Fruit fly (Drosophila melanogaster) whole organism, embryonic: Measurements from ENCODE around the gene Shc.

Experiments
- Atf3 ChIP-seq: fragments of 200-800 bp; sonication (Bioruptor generic); optimal IDR thresholded peaks from 3 replicates; lab custom pipeline; 2016; ENCODE audit warnings: missing biosample characterization, missing genetic modification characterization
- Bdp1 ChIP-seq: fragments of 200-800 bp; sonication (Bioruptor generic); optimal IDR thresholded peaks from 3 replicates; lab custom pipeline; 2016; ENCODE audit warnings: missing biosample characterization, missing genetic modification characterization
- Bgb ChIP-seq: fragments of 200-800 bp; sonication (Bioruptor generic); IDR thresholded peaks from 2 replicates; pipeline ENCODE4 v1.3.6; 2022; ENCODE audit warnings: missing biosample characterization, missing genetic modification characterization; ENCODE audit not compliant: partially characterized antibody
- Blimp-1 ChIP-seq: fragments of 200-800 bp; sonication (Bioruptor generic); optimal IDR thresholded peaks from 3 replicates; lab custom pipeline; 2018; ENCODE audit warnings: missing biosample characterization, missing genetic modification characterization, mild to moderate bottlenecking, moderate library complexity, missing genetic modification reagents
- CG1024 ChIP-seq: fragments of 200-800 bp; sonication (Bioruptor generic); IDR thresholded peaks from 2 replicates; pipeline ENCODE4 v1.3.6; 2022; ENCODE audit warnings: missing biosample characterization, missing genetic modification characterization
- CG10274 ChIP-seq: fragments of 200-800 bp; sonication (Bioruptor generic); optimal IDR thresholded peaks from 3 replicates; lab custom pipeline; 2017; ENCODE audit warnings: missing biosample characterization, mild to moderate bottlenecking, missing genetic modification characterization
- CG12104 ChIP-seq: fragments of 200-800 bp; sonication (Bioruptor generic); optimal IDR thresholded peaks from 3 replicates; lab custom pipeline; 2016; ENCODE audit warnings: missing biosample characterization, missing genetic modification characterization
- CG12155 ChIP-seq: fragments of 200-800 bp; sonication (Bioruptor generic); optimal IDR thresholded peaks from 3 replicates; lab custom pipeline; 2016; ENCODE audit warnings: missing biosample characterization, missing genetic modification characterization
- CG14860 ChIP-seq: fragments of 200-800 bp; sonication (Bioruptor generic); IDR thresholded peaks from 3 replicates; pipeline ENCODE4 v1.3.6; 2022; ENCODE audit warnings: missing biosample characterization, missing genetic modification characterization; ENCODE audit not compliant: partially characterized antibody
- CG15073 ChIP-seq: fragments of 200-800 bp; sonication (Bioruptor generic); optimal IDR thresholded peaks from 2 replicates; lab custom pipeline; 2016; ENCODE audit warnings: missing biosample characterization, missing genetic modification characterization
- CG15479 ChIP-seq: fragments of 200-800 bp; sonication (Bioruptor generic); optimal IDR thresholded peaks from 3 replicates; lab custom pipeline; 2019; ENCODE audit warnings: missing biosample characterization, mild to moderate bottlenecking, missing genetic modification characterization, moderate library complexity
- CG16815 ChIP-seq: fragments of 200-800 bp; sonication (Bioruptor generic); optimal IDR thresholded peaks from 3 replicates; lab custom pipeline; 2017; ENCODE audit warnings: missing biosample characterization, mild to moderate bottlenecking, missing genetic modification characterization
- CG2712 ChIP-seq: fragments of 200-800 bp; optimal IDR thresholded peaks from 3 replicates; lab custom pipeline; 2019; ENCODE audit warnings: missing biosample characterization, mild to moderate bottlenecking, missing genetic modification characterization, moderate library complexity
- CG4360 ChIP-seq: fragments of 200-800 bp; sonication (Bioruptor generic); IDR thresholded peaks from 2 replicates; pipeline ENCODE4 v1.3.6; 2022; ENCODE audit warnings: missing biosample characterization, missing genetic modification characterization
- CG6689 ChIP-seq: fragments of 200-800 bp; sonication (Bioruptor generic); IDR thresholded peaks from 2 replicates; pipeline ENCODE4 v1.3.6; 2022; ENCODE audit warnings: missing biosample characterization, missing genetic modification characterization
- CG6854 ChIP-seq: fragments of 200-800 bp; sonication (Bioruptor generic); optimal IDR thresholded peaks from 3 replicates; lab custom pipeline; 2017; ENCODE audit warnings: missing biosample characterization, mild to moderate bottlenecking, missing genetic modification characterization
- CG7745 ChIP-seq: fragments of 200-800 bp; sonication (Bioruptor generic); optimal IDR thresholded peaks from 2 replicates; lab custom pipeline; 2018; ENCODE audit warnings: missing biosample characterization, mild to moderate bottlenecking, missing genetic modification characterization, moderate library complexity
- CG8478 ChIP-seq: fragments of >200 bp; optimal IDR thresholded peaks from 2 replicates; lab custom pipeline; 2018
- CG8765 ChIP-seq: fragments of 200-800 bp; sonication (Bioruptor generic); IDR thresholded peaks from 2 replicates; pipeline ENCODE4 v1.3.6; 2022; ENCODE audit warnings: missing biosample characterization, missing genetic modification characterization
- Dref ChIP-seq: fragments of 200-800 bp; sonication (Bioruptor generic); IDR thresholded peaks from 2 replicates; pipeline ENCODE4 v1.3.6; 2022; ENCODE audit warnings: missing biosample characterization, missing genetic modification characterization
- Drgx ChIP-seq: fragments of 200-800 bp; sonication (Bioruptor generic); IDR thresholded peaks from 2 replicates; pipeline ENCODE4 v1.3.6; 2022; ENCODE audit warnings: missing biosample characterization, missing genetic modification characterization
- Ets65A ChIP-seq: fragments of 200-800 bp; sonication (Bioruptor generic); peaks from one replicate; lab custom pipeline; 2016; ENCODE audit warnings: missing biosample characterization, missing genetic modification characterization
- Ets97D ChIP-seq: fragments of 200-800 bp; sonication (Bioruptor generic); optimal IDR thresholded peaks from 3 replicates; lab custom pipeline; 2016; ENCODE audit warnings: missing biosample characterization, missing genetic modification characterization
- Gsc ChIP-seq: fragments of 200-800 bp; sonication (Bioruptor generic); IDR thresholded peaks from 2 replicates; pipeline ENCODE4 v1.3.6; 2022; ENCODE audit warnings: missing biosample characterization, missing genetic modification characterization
- HmgZ ChIP-seq: fragments of 200-800 bp; sonication (Bioruptor generic); optimal IDR thresholded peaks from 2 replicates; lab custom pipeline; 2018; ENCODE audit warnings: missing biosample characterization, mild to moderate bottlenecking, missing genetic modification characterization
- MESR4 ChIP-seq: fragments of 200-800 bp; sonication (Bioruptor generic); optimal IDR thresholded peaks from 2 replicates; lab custom pipeline; 2018; ENCODE audit warnings: missing biosample characterization, mild to moderate bottlenecking, missing genetic modification characterization, moderate library complexity
- Myb ChIP-seq: fragments of 200-800 bp; sonication (Bioruptor generic); optimal IDR thresholded peaks from 2 replicates; lab custom pipeline; 2016; ENCODE audit warnings: missing biosample characterization, missing genetic modification characterization
- Nf-YB ChIP-seq: fragments of 200-800 bp; sonication (Bioruptor generic); optimal IDR thresholded peaks from 3 replicates; lab custom pipeline; 2019; ENCODE audit warnings: missing biosample characterization, mild to moderate bottlenecking, missing genetic modification characterization, moderate library complexity
- Ravus ChIP-seq: fragments of 200-800 bp; sonication (Bioruptor generic); IDR thresholded peaks from 2 replicates; pipeline ENCODE4 v1.3.6; 2022; ENCODE audit warnings: missing biosample characterization, missing genetic modification characterization
- Rfx ChIP-seq: fragments of 200-800 bp; sonication (Bioruptor generic); IDR thresholded peaks from 2 replicates; pipeline ENCODE4 v1.3.6; 2022; ENCODE audit warnings: missing biosample characterization, missing genetic modification characterization
- Scr ChIP-seq: fragments of 200-800 bp; sonication (Bioruptor generic); IDR thresholded peaks from 2 replicates; pipeline ENCODE4 v1.3.6; 2022; ENCODE audit warnings: missing biosample characterization, missing genetic modification characterization; ENCODE audit not compliant: partially characterized antibody
- Sox102F ChIP-seq: fragments of 200-800 bp; sonication (Bioruptor generic); optimal IDR thresholded peaks from 2 replicates; lab custom pipeline; 2018; ENCODE audit warnings: missing biosample characterization, mild to moderate bottlenecking, missing genetic modification characterization, moderate library complexity
- Taf1 ChIP-seq: fragments of 200-800 bp; sonication (Bioruptor generic); IDR thresholded peaks from 2 replicates; pipeline ENCODE4 v1.3.6; 2022; ENCODE audit warnings: missing biosample characterization, missing genetic modification characterization
- abd-A ChIP-seq: fragments of 200-800 bp; sonication (Bioruptor generic); optimal IDR thresholded peaks from 3 replicates; lab custom pipeline; 2019; ENCODE audit warnings: missing biosample characterization, mild to moderate bottlenecking, missing genetic modification characterization, moderate library complexity
- ara ChIP-seq: fragments of 200-800 bp; sonication (Bioruptor generic); IDR thresholded peaks from 2 replicates; pipeline ENCODE4 v1.3.6; 2022; ENCODE audit warnings: missing biosample characterization, missing genetic modification characterization
- ci ChIP-seq: fragments of 200-800 bp; sonication (Bioruptor generic); IDR thresholded peaks from 3 replicates; pipeline ENCODE4 v1.3.6; 2022; ENCODE audit warnings: missing biosample characterization, missing genetic modification characterization
- dm ChIP-seq: fragments of 200-800 bp; sonication (Bioruptor generic); optimal IDR thresholded peaks from 3 replicates; lab custom pipeline; 2016; ENCODE audit warnings: missing biosample characterization, missing genetic modification characterization
- emc ChIP-seq: fragments of 200-800 bp; sonication (Bioruptor generic); optimal IDR thresholded peaks from 2 replicates; lab custom pipeline; 2016; ENCODE audit warnings: missing biosample characterization, missing genetic modification characterization
- esg ChIP-seq: fragments of 200-800 bp; sonication (Bioruptor generic); conservative IDR thresholded peaks from 2 replicates; pipeline ENCODE4 v1.3.6; 2022; ENCODE audit warnings: missing biosample characterization, missing genetic modification characterization
- fru ChIP-seq: fragments of >200 bp; optimal IDR thresholded peaks from 2 replicates; lab custom pipeline; 2017
- hb ChIP-seq: fragments of 200-800 bp; sonication (Bioruptor generic); IDR thresholded peaks from 3 replicates; pipeline ENCODE4 v1.3.6; 2022; ENCODE audit warnings: missing biosample characterization, missing genetic modification characterization; ENCODE audit not compliant: partially characterized antibody
- hth ChIP-seq: fragments of >200 bp; optimal IDR thresholded peaks from 2 replicates; lab custom pipeline; 2017; ENCODE audit warnings: inconsistent platforms
- jumu ChIP-seq: fragments of 200-800 bp; sonication (Bioruptor generic); optimal IDR thresholded peaks from 3 replicates; lab custom pipeline; 2016; ENCODE audit warnings: missing biosample characterization, missing genetic modification characterization
- ken ChIP-seq: fragments of 200-800 bp; sonication (Bioruptor generic); IDR thresholded peaks from 3 replicates; pipeline ENCODE4 v1.3.6; 2022; ENCODE audit warnings: missing biosample characterization, missing genetic modification characterization
- lab ChIP-seq: fragments of 200-800 bp; sonication (Bioruptor generic); optimal IDR thresholded peaks from 3 replicates; lab custom pipeline; 2017; ENCODE audit warnings: missing biosample characterization, missing genetic modification characterization, mild to moderate bottlenecking, moderate library complexity, missing genetic modification reagents
- maf-S ChIP-seq: fragments of 200-800 bp; sonication (Bioruptor generic); optimal IDR thresholded peaks from 2 replicates; lab custom pipeline; 2016; ENCODE audit warnings: missing biosample characterization, missing genetic modification characterization
- sug ChIP-seq: fragments of 200-800 bp; optimal IDR thresholded peaks from 2 replicates; lab custom pipeline; 2019; ENCODE audit warnings: missing biosample characterization, mild to moderate bottlenecking, missing genetic modification characterization, moderate library complexity
- tin ChIP-seq: fragments of 200-800 bp; sonication (Bioruptor generic); optimal IDR thresholded peaks from 3 replicates; lab custom pipeline; 2016; ENCODE audit warnings: missing biosample characterization, missing genetic modification characterization
- tll ChIP-seq, 2 experiments: fragments of 200-800 bp in 1 of 2; fragments of >200 bp in 1 of 2; sonication (Bioruptor generic) in 1 of 2; optimal IDR thresholded peaks; 2 replicates each; lab custom pipeline; 2017 to 2019; ENCODE audit warnings: missing biosample characterization in 2 of 2, missing genetic modification characterization in 2 of 2, mild to moderate bottlenecking in 1 of 2, moderate library complexity in 1 of 2
- ttk ChIP-seq: fragments of 200-800 bp; sonication (Bioruptor generic); IDR thresholded peaks from 2 replicates; pipeline ENCODE4 v2.1.2; 2022; ENCODE audit warnings: missing biosample characterization, missing genetic modification characterization
- tx ChIP-seq: fragments of 200-800 bp; sonication (Bioruptor generic); optimal IDR thresholded peaks from 2 replicates; lab custom pipeline; 2016; ENCODE audit warnings: missing biosample characterization, missing genetic modification characterization

Shc gene

DNA sequence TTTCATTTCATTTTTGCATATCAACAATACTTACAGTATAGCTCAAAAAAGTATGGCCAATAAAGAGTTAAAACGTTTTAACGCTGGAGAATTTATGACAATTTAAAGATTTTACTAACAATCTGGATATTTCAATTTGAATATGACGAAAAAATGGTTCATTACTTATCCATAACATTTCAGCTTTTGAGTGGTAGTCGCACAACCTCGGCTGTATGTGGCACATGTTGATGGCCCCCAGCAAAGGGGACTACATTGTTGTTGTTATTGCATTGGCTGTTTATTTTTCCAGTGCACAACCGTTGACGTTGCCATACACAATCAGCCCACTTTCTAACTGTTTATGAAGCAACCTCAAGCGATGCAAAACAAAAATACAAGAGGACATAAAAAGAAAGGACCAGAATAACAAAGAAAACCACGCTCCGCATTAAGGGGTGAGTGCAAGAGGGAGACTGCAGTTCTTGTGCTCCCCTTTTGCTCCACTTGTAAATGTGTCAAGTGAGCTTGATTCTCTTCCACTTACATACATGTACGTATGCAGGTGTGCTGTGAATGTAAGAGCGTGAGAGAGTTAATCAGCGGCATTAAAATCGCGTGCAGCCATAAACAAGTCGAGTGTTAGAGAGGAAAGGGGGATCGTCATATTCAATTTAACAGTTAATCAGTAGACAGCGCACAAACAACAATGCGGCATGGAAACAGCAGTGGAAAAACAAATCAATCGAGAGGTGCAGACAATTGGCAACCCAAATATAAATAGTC is 6.6 kb upstream of the Shc start (continued):
- TF ChIP-seq Nf-YB (no peak), Ravus (no peak), CG4360 (GFP tag; lab: Robert Waterston, UW) (0 out of 2 replicates have a peak, but pooled peaks have one; percentile 13), Myb (GFP tag; lab: Kevin White, UChicago) (no peak), Taf1 (GFP tag; lab: Robert Waterston, UW) (no peak), ci (GFP tag; lab: Robert Waterston, UW) (peak; percentile 84), Sox102F (GFP tag; lab: Kevin White, UChicago) (peak; percentile 77), HmgZ (tag; lab: Kevin White, UChicago) (no peak), Atf3 (GFP tag; lab: Kevin White, UChicago) (no peak), CG1024 (GFP tag; lab: Robert Waterston, UW) (peak; percentile 26; the same call in 1 of the 2 replicates), tll (GFP tag; optimal IDR thresholded peaks at IDR 0.05; lab: Kevin White, UChicago) (no peak), CG8478 (lab: Kevin White, UChicago) (no peak), CG2712 (tag; lab: Kevin White, UChicago) (peak; percentile 57), CG15073 (GFP tag; lab: Kevin White, UChicago) (no peak), Drgx (GFP tag; lab: Robert Waterston, UW) (peak; percentile 95), dm (GFP tag; lab: Kevin White, UChicago) (no peak), CG10274 (no peak), Bdp1 (no peak), Bgb (GFP tag; lab: Robert Waterston, UW) (no peak), CG15479 (GFP tag; lab: Kevin White, UChicago) (no peak), CG12104 (GFP tag; lab: Kevin White, UChicago) (no peak), hb (GFP tag; lab: Robert Waterston, UW) (no peak), ken (GFP tag; lab: Robert Waterston, UW) (peak; percentile 56; the same call in 1 of the 3 replicates), CG14860 (GFP tag; lab: Robert Waterston, UW) (no peak), Rfx (GFP tag; lab: Robert Waterston, UW) (peak; percentile 51; the same call in 1 of the 2 replicates), CG16815 (no peak), tin (GFP tag; lab: Kevin White, UChicago) (no peak), sug (tag; lab: Kevin White, UChicago) (peak; percentile 90), CG7745 (tag; lab: Kevin White, UChicago) (no peak), CG6689 (GFP tag; lab: Robert Waterston, UW) (peak; percentile 65; the same call in 1 of the 2 replicates), tx (GFP tag; lab: Kevin White, UChicago) (peak; percentile 4), ttk (peak; percentile 54), Blimp-1 (peak; percentile 49), esg (peak; percentile 63; the same call in 1 of the 2 replicates), ara (no peak), MESR4 (GFP tag; lab: Kevin White, UChicago) (no peak), Gsc (0 out of 2 replicates have a peak, but pooled peaks have one; percentile 32), CG6854 (GFP tag; lab: Kevin White, UChicago) (no peak), CG12155 (GFP tag; lab: Kevin White, UChicago) (no peak), hth (lab: Kevin White, UChicago) (no peak), Ets97D (GFP tag; lab: Kevin White, UChicago) (no peak), emc (GFP tag; lab: Kevin White, UChicago) (no peak), CG8765 (GFP tag; lab: Robert Waterston, UW) (no peak), Dref (GFP tag; lab: Robert Waterston, UW) (no peak), lab (peak; percentile 68), jumu (GFP tag; lab: Kevin White, UChicago) (no peak), Scr (GFP tag; lab: Robert Waterston, UW) (no peak), abd-A (tag; lab: Kevin White, UChicago) (no peak), maf-S (GFP tag; lab: Kevin White, UChicago) (no peak), fru (no peak), Ets65A (GFP tag; lab: Kevin White, UChicago) (no peak)
